Fruit fly (Drosophila melanogaster): ENCODE results near the gene PolE1.

The PolE1 gene

DNA sequence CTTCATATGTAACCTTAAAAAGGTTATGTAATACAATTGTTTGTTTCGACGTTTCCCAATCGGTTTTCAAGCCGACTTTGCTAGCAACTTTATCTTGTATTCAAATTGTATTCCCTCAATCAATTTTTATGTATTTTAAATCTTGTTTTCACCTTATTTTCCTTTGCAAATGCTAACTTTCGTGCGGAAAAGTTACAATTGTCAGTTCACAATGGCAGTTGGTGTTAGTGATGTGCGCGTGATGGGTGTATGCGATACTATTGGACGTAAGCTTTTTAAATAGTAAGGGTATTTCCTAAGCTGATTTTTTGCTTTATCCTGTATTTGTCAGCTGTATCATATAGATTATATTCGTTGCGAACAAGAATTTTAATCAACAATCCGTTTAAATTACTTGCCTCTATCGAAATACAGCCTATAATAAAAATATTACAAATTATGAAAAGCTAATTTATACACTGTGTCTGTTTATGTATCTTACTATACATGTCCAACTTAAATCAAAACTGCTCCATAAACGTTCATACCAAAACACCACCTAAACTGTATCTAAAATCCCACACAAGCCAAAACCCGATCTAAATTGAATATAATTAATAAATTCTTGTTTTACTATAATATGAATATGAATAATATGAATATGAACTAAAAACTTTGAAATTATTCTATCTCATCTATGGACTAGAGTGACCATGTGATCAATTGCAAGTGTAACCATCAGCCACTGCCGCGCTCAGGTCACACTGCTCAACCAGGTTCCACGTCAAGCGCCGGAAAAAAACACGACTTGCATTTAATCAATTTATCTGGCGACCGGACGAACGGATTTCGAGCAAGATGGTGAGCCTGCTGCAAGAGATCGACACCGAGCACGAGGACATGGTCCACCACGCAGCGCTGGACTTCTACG is 8.2 kb downstream of the PolE1 start, which contains the start of the genes ATPsynCF6 and Sec13 (continued):
- TF ChIP-seq CG30431 (GFP tag; optimal IDR thresholded peaks at IDR 0.05), result peak; percentile 5
- peak; percentile 44 for TF ChIP-seq Atf6 (GFP tag; IDR thresholded peaks at IDR 0.05)
- peak; percentile 27 for TF ChIP-seq Ets97D (GFP tag; optimal IDR thresholded peaks at IDR 0.05)
- TF ChIP-seq Optix (GFP tag; IDR thresholded peaks at IDR 0.05), result no peak
- peak; percentile 53 for TF ChIP-seq CG15514 (GFP tag; optimal IDR thresholded peaks at IDR 0.05)
- TF ChIP-seq C15 (GFP tag; IDR thresholded peaks at IDR 0.05), result no peak
- TF ChIP-seq Xrp1 (GFP tag; IDR thresholded peaks at IDR 0.05), result peak; percentile 64
- no peak for TF ChIP-seq ro (GFP tag; IDR thresholded peaks at IDR 0.05)
- peak; percentile 38; the same call in 2 of the 3 replicates for TF ChIP-seq croc (GFP tag; conservative IDR thresholded peaks at IDR 0.05)
- TF ChIP-seq ttk (GFP tag; IDR thresholded peaks at IDR 0.05), result no peak
- no peak for TF ChIP-seq tx (GFP tag; optimal IDR thresholded peaks at IDR 0.05)
- peak; percentile 66 for TF ChIP-seq ind (GFP tag; optimal IDR thresholded peaks at IDR 0.05)

dm6 chr3R:23356920-23357386 is 9.0 kb downstream of the PolE1 start:
- TF ChIP-seq CG9727 (GFP tag; optimal IDR thresholded peaks at IDR 0.05) (peak; percentile 90), CG7372 (GFP tag; IDR thresholded peaks at IDR 0.05) (peak; percentile 62; the same call in 1 of the 2 replicates), CG13894 (tag; optimal IDR thresholded peaks at IDR 0.05) (no peak), en (GFP tag; optimal IDR thresholded peaks at IDR 0.05) (no peak), CG12104 (GFP tag; optimal IDR thresholded peaks at IDR 0.05) (no peak), CG31441 (GFP tag; IDR thresholded peaks at IDR 0.05) (peak; percentile 88), CG10321 (GFP tag; IDR thresholded peaks at IDR 0.05) (peak; percentile 63; the same call in 1 of the 2 replicates), CG2120 (GFP tag; optimal IDR thresholded peaks at IDR 0.05) (peak; percentile 65), dysf (GFP tag; IDR thresholded peaks at IDR 0.05) (peak; percentile 88), Stat92E (GFP tag; optimal IDR thresholded peaks at IDR 0.05) (no peak), ERR (GFP tag; optimal IDR thresholded peaks at IDR 0.05) (no peak), insv (GFP tag; optimal IDR thresholded peaks at IDR 0.05) (peak in 1 of 2 experiments; percentile 46), az2 (GFP tag; optimal IDR thresholded peaks at IDR 0.05) (peak; percentile 83), bsh (GFP tag; optimal IDR thresholded peaks at IDR 0.05) (peak; percentile 64 to 93), usp (GFP tag; optimal IDR thresholded peaks at IDR 0.05) (no peak), tin (GFP tag; optimal IDR thresholded peaks at IDR 0.05) (peak; percentile 62), Doc2 (GFP tag; IDR thresholded peaks at IDR 0.05) (no peak), nerfin-2 (GFP tag; IDR thresholded peaks at IDR 0.05; ENCODE audit: partially characterized antibody) (no peak), Atf6 (GFP tag; IDR thresholded peaks at IDR 0.05) (peak; percentile 79), onecut (GFP tag; IDR thresholded peaks at IDR 0.05) (peak; percentile 52), Asciz (GFP tag; optimal IDR thresholded peaks at IDR 0.05) (peak; percentile 30), Chrac-16 (GFP tag; optimal IDR thresholded peaks at IDR 0.05) (peak; percentile 63), YL-1 (GFP tag; optimal IDR thresholded peaks at IDR 0.05) (no peak), Ravus (GFP tag; IDR thresholded peaks at IDR 0.05) (peak; percentile 36), gem (tag; optimal IDR thresholded peaks at IDR 0.05) (peak; percentile 95), CG12659 (GFP tag; optimal IDR thresholded peaks at IDR 0.05) (peak; percentile 94), sob (GFP tag; IDR thresholded peaks at IDR 0.05) (peak; percentile 81), NC2β (GFP tag; optimal IDR thresholded peaks at IDR 0.05) (no peak), Nf-YC (tag; optimal IDR thresholded peaks at IDR 0.05) (peak; percentile 79), sens (GFP tag) (peak; percentile 74), lbe (GFP tag; optimal IDR thresholded peaks at IDR 0.05) (no peak), crol (GFP tag; IDR thresholded peaks at IDR 0.05) (peak; percentile 22; the same call in 1 of the 2 replicates), CG7271 (tag; optimal IDR thresholded peaks at IDR 0.05) (peak; percentile 55), CG2712 (tag; optimal IDR thresholded peaks at IDR 0.05) (peak; percentile 90), CG10431 (GFP tag; optimal IDR thresholded peaks at IDR 0.05) (no peak), klu (GFP tag; IDR thresholded peaks at IDR 0.05) (0 out of 2 replicates have a peak, but pooled peaks have one; percentile 16), E2f1 (GFP tag; IDR thresholded peaks at IDR 0.05) (peak; percentile 69)
